Worm (Caenorhabditis elegans): ENCODE results near the gene T26H5.14.

- TF ChIP-seq W03F9.2 (tag; optimal IDR thresholded peaks at IDR 0.05) (no peak), him-1 (tag; optimal IDR thresholded peaks at IDR 0.05) (no peak)
Observed at ce11 chrV:15499099-15499498, 50.1 kb downstream of the T26H5.14 start.

Data from whole organism, L4/young adult.